Worm (Caenorhabditis elegans): Measurements from ENCODE around the gene lgc-25.
A peak's percentile ranks its signal among the peaks of the same experiment; 100 is the strongest.

The lgc-25 gene

DNA sequence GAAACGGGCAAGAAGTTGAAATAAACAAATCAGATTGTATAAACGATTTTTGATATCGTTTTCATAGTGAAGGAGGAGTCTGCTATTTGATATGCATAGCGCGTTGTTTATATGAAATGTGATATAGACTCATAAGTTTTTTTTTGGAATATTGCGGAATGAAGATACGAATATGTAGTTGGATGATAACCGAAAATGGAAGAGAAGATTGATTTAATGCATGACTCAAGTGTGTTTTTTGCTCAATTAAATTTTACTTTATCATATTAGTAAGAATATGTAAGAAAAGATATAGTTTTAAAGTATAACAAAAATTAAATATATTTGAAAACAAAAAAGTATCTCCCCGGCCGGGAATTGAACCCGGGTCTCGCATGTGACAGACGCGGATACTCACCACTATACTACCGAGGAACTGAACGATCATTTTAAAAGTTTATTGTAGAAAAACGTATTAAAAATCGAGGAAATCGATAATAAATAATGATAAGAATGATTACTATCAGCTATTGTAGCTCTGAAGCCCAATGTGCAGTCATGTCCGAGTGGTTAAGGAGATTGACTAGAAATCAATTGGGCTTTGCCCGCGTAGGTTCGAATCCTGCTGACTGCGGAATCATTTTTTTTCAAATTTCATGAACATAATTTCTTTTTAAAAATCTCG lies at the start of gene lgc-25 (continued):
- TF ChIP-seq snpc-4 (tag; optimal IDR thresholded peaks at IDR 0.05), result no peak
- peak; percentile 28; the same call in 1 of the 2 replicates for TF ChIP-seq tra-1 (GFP tag; IDR thresholded peaks at IDR 0.05)
- no peak for TF ChIP-seq daf-8 (GFP tag; IDR thresholded peaks at IDR 0.05)
- TF ChIP-seq zag-1 (tag; optimal IDR thresholded peaks at IDR 0.05), result no peak
- no peak for TF ChIP-seq nhr-6 (tag; optimal IDR thresholded peaks at IDR 0.05)
- peak; percentile 31; the same call in 1 of the 2 replicates for TF ChIP-seq mdt-29 (GFP tag; IDR thresholded peaks at IDR 0.05)
- TF ChIP-seq dmd-6 (GFP tag; IDR thresholded peaks at IDR 0.05), result peak; percentile 67
- no peak for TF ChIP-seq F44E2.7 (GFP tag; IDR thresholded peaks at IDR 0.05)
- peak; percentile 12 for TF ChIP-seq lir-3 (tag; optimal IDR thresholded peaks at IDR 0.05)
- peak in 1 of 2 experiments; percentile 3 for TF ChIP-seq hif-1 (tag; optimal IDR thresholded peaks at IDR 0.05)
- TF ChIP-seq egl-43 (GFP tag; IDR thresholded peaks at IDR 0.05), result peak; percentile 73
- no peak for TF ChIP-seq ama-1 (optimal IDR thresholded peaks at IDR 0.05)
- TF ChIP-seq mes-2 (tag; optimal IDR thresholded peaks at IDR 0.05; ENCODE audit: poor library complexity, severe bottlenecking), result no peak
- peak; percentile 56; the same call in 1 of the 2 replicates for TF ChIP-seq F26F4.8 (GFP tag; conservative IDR thresholded peaks at IDR 0.05)
- TF ChIP-seq lsy-2 (tag; optimal IDR thresholded peaks at IDR 0.05), result no peak
- 0 out of 2 replicates have a peak, but pooled peaks have one; percentile 18 for TF ChIP-seq lin-1 (GFP tag; IDR thresholded peaks at IDR 0.05)
- TF ChIP-seq gei-8 (GFP tag; optimal IDR thresholded peaks at IDR 0.05), result no peak
- no peak for TF ChIP-seq lin-39 (tag; optimal IDR thresholded peaks at IDR 0.05)
- peak; percentile 16; the same call in 1 of the 2 replicates for TF ChIP-seq D1046.2 (GFP tag; IDR thresholded peaks at IDR 0.05)
- TF ChIP-seq daf-12 (tag; optimal IDR thresholded peaks at IDR 0.05), result no peak
- TF ChIP-seq cey-2 (tag; optimal IDR thresholded peaks at IDR 0.05; ENCODE audit: borderline replicate concordance, insufficient read depth), result no peak
- TF ChIP-seq jun-1 (tag; optimal IDR thresholded peaks at IDR 0.05), result no peak
- no peak for TF ChIP-seq dpl-1 (GFP tag; optimal IDR thresholded peaks at IDR 0.05)
- TF ChIP-seq nhr-76 (tag; optimal IDR thresholded peaks at IDR 0.05), result no peak
- TF ChIP-seq lin-15B (tag; optimal IDR thresholded peaks at IDR 0.05), result no peak
- TF ChIP-seq attf-4 (tag; optimal IDR thresholded peaks at IDR 0.05), result no peak
- TF ChIP-seq ceh-62 (tag; optimal IDR thresholded peaks at IDR 0.05), result no peak
- no peak for TF ChIP-seq Y5F2A.4 (GFP tag; optimal IDR thresholded peaks at IDR 0.05)
- TF ChIP-seq mxl-3 (GFP tag; optimal IDR thresholded peaks at IDR 0.05), result no peak
- peak; percentile 66 for TF ChIP-seq nhr-48 (tag; optimal IDR thresholded peaks at IDR 0.05)
- TF ChIP-seq ceh-44 (GFP tag; IDR thresholded peaks at IDR 0.05), result no peak
- TF ChIP-seq pqm-1 (tag; optimal IDR thresholded peaks at IDR 0.05), result no peak
- no peak for TF ChIP-seq spr-1 (tag; optimal IDR thresholded peaks at IDR 0.05)
- no peak for TF ChIP-seq skn-1 (tag; optimal IDR thresholded peaks at IDR 0.05)
- TF ChIP-seq saeg-2 (GFP tag; IDR thresholded peaks at IDR 0.05), result no peak
- TF ChIP-seq lin-38 (GFP tag; IDR thresholded peaks at IDR 0.05), result no peak; the same call in none of the 2 replicates
- TF ChIP-seq nhr-11 (tag; optimal IDR thresholded peaks at IDR 0.05), result no peak
- peak; percentile 59 for TF ChIP-seq duxl-1 (tag; optimal IDR thresholded peaks at IDR 0.05; ENCODE audit: poor library complexity)
- peak; percentile 31 for TF ChIP-seq nhr-25 (tag; optimal IDR thresholded peaks at IDR 0.05; ENCODE audit: borderline replicate concordance, insufficient read depth)
- TF ChIP-seq ZK546.5 (tag; optimal IDR thresholded peaks at IDR 0.05), result no peak
- no peak for TF ChIP-seq nhr-10 (tag; optimal IDR thresholded peaks at IDR 0.05)
- TF ChIP-seq mep-1 (tag; optimal IDR thresholded peaks at IDR 0.05), result no peak
- TF ChIP-seq zip-11 (GFP tag; IDR thresholded peaks at IDR 0.05), result no peak
- no peak for TF ChIP-seq set-16 (GFP tag; IDR thresholded peaks at IDR 0.05)
- peak; percentile 47 to 81 for TF ChIP-seq daf-16 (GFP tag; optimal IDR thresholded peaks at IDR 0.05)
- TF ChIP-seq daf-16 (tag; optimal IDR thresholded peaks at IDR 0.05), result peak; percentile 82
- peak; percentile 28; the same call in 1 of the 2 replicates for TF ChIP-seq hmg-1.1 (GFP tag; IDR thresholded peaks at IDR 0.05)
- TF ChIP-seq nhr-237 (tag; optimal IDR thresholded peaks at IDR 0.05), result no peak
- TF ChIP-seq snpc-1.2 (GFP tag; IDR thresholded peaks at IDR 0.05), result peak; percentile 77
- no peak for TF ChIP-seq ztf-11 (tag; optimal IDR thresholded peaks at IDR 0.05)
- no peak for TF ChIP-seq lin-29 (GFP tag; IDR thresholded peaks at IDR 0.05)
